Fruit fly (Drosophila melanogaster) Kc167 (cell line): ENCODE measurements around the gene CG15439.

Experiments used
- Myc ChIP-seq: fragments of >200 bp; optimal IDR thresholded peaks from 2 replicates; lab custom pipeline; 2017; ENCODE audit warnings: missing external identifiers
- psq ChIP-seq: fragments of >200 bp; optimal IDR thresholded peaks from 2 replicates; lab custom pipeline; 2017; ENCODE audit warnings: missing external identifiers
- ttk ChIP-seq: sonication (Bioruptor generic); optimal IDR thresholded peaks from 2 replicates; lab custom pipeline; 2017; ENCODE audit warnings: missing external identifiers

DNA sequence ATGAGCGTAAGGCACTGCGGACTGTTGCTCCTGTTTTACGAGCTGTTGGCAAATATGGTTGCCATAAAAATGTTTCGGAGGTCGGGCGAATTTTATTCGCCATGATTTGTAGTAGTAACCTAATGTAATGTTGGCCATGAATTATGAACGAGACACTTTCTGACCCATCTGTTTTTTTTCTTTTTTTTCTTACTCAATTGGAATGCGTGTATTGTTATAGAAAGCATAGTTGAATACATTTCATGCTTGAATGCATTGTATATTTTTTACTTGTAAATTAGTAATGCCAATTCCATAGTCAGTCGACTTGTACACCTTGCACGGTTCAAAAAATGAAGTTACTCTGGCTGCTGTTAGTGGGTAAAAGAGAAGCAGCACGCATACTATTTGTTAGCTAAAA is 15.4 kb downstream of the CG15439 start, which contains the start of gene CG43056:
- TF ChIP-seq psq (lab: Kevin White, UChicago) (no peak), Myc (no peak), ttk (lab: Kevin White, UChicago) (no peak)
